Worm (Caenorhabditis elegans) whole organism, L2 larva: ENCODE data around the gene trpp-5.

Experiments
- ama-1 ChIP-seq: fragments of 150-350 bp; optimal IDR thresholded peaks from 2 replicates; lab custom pipeline; 2018; ENCODE audit warnings: inconsistent platforms
- dmd-4 ChIP-seq: sonication (generic microtip); optimal IDR thresholded peaks from 2 replicates; lab custom pipeline; 2017; ENCODE audit warnings: missing biosample characterization, missing genetic modification characterization
- egl-27 ChIP-seq: sonication (generic microtip); optimal IDR thresholded peaks from 3 replicates; lab custom pipeline; 2017; ENCODE audit warnings: missing biosample characterization, missing genetic modification reagents, missing genetic modification characterization
- elt-3 ChIP-seq: sonication (generic microtip); optimal IDR thresholded peaks from 2 replicates; lab custom pipeline; 2017; ENCODE audit warnings: missing biosample characterization, missing genetic modification characterization
- lsy-2 ChIP-seq, 2 experiments: fragments of 150-350 bp in 1 of 2; sonication (generic microtip) in 1 of 2; optimal IDR thresholded peaks; 2 replicates each; lab custom pipeline; 2014 to 2017; ENCODE audit warnings: missing biosample characterization in 2 of 2, missing genetic modification characterization in 2 of 2
- nhr-11 ChIP-seq: fragments of 150-350 bp; optimal IDR thresholded peaks from 2 replicates; lab custom pipeline; 2014; ENCODE audit warnings: missing biosample characterization, missing genetic modification characterization
- nhr-237 ChIP-seq: fragments of 150-350 bp; optimal IDR thresholded peaks from 2 replicates; lab custom pipeline; 2014; ENCODE audit warnings: missing biosample characterization, missing genetic modification characterization
- skn-1 ChIP-seq: sonication (generic microtip); optimal IDR thresholded peaks from 2 replicates; lab custom pipeline; 2017; ENCODE audit warnings: missing biosample characterization, missing genetic modification characterization

DNA sequence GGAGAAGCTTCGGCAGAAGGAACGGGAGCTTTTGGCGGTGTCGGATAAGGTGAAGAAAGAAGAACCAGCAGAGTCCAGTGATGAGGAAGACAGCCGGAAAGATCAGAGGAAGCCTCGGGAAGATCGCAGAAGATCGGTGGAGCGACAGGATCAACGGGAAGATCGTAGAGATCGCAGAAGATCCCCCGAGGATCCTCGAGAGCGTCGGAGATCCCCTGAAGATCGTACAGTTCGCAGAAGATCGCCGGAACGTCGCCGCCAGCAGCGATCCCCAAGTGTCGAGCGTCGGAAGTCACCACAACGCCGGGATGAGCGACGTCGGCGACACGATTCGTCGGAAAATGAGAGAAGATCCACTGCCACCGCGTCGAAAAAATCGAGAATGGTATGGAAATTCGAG lies 24.0 kb upstream of the trpp-5 start:
- TF ChIP-seq dmd-4 (no peak), skn-1 (tag; lab: Kevin White, UChicago) (no peak), ama-1 (lab: Kevin White, UChicago) (no peak), lsy-2 (tag; optimal IDR thresholded peaks at IDR 0.05; lab: Kevin White, UChicago) (no peak), nhr-11 (tag; lab: Kevin White, UChicago) (no peak), nhr-237 (tag; lab: Kevin White, UChicago) (no peak), egl-27 (no peak), elt-3 (tag; lab: Kevin White, UChicago) (no peak)
